Fruit fly (Drosophila melanogaster) whole organism, wandering third instar larva: ENCODE data around the gene Pdi.

Source experiments
- Myc ChIP-seq: fragments of >200 bp; optimal IDR thresholded peaks from 2 replicates; lab custom pipeline; 2017
- usp ChIP-seq: fragments of >200 bp; optimal IDR thresholded peaks from 2 replicates; lab custom pipeline; 2017; ENCODE audit warnings: missing biosample characterization, missing genetic modification characterization

- TF ChIP-seq Myc (no peak), usp (no peak)
Measured at dm6 chr3L:15187782-15188181, 45.1 kb upstream of the Pdi start.
